Comparison of ENCODE assay signal across 4 fruit fly cellular contexts in genomic region chrX:1984175-1984973, dm6.
A peak's percentile ranks its signal among the peaks of the same experiment; 100 is the strongest.
TF ChIP-seq lines count a peak whose summit lies in the region.

No protein-coding gene starts in this region.

- TF ChIP-seq CTCF in whole organism, embryonic (GFP tag; optimal IDR thresholded peaks at IDR 0.05; lab: Kevin White, UChicago), result no peak

TF ChIP-seq in whole organism, embryonic, 481 proteins besides CTCF, POLR2A, EP300 and RAD21 (continues in another document):
- TF ChIP-seq CG6272 (GFP tag; IDR thresholded peaks at IDR 0.05; lab: Robert Waterston, UW) (peak; percentile 60), CG9876 (GFP tag; optimal IDR thresholded peaks at IDR 0.05; lab: Kevin White, UChicago) (peak; percentile 56), disco-r (GFP tag; optimal IDR thresholded peaks at IDR 0.05; lab: Kevin White, UChicago) (peak; percentile 23), CG42726 (GFP tag; IDR thresholded peaks at IDR 0.05; lab: Robert Waterston, UW; ENCODE audit: partially characterized antibody) (no peak), kni (GFP tag; optimal IDR thresholded peaks at IDR 0.05; lab: Kevin White, UChicago) (no peak), shn (GFP tag; optimal IDR thresholded peaks at IDR 0.05; lab: Kevin White, UChicago) (peak; percentile 86), CG8388 (GFP tag; optimal IDR thresholded peaks at IDR 0.05; lab: Kevin White, UChicago) (peak; percentile 80), CG8281 (tag; optimal IDR thresholded peaks at IDR 0.05; lab: Kevin White, UChicago) (peak; percentile 53), CG1792 (GFP tag; optimal IDR thresholded peaks at IDR 0.05; lab: Kevin White, UChicago) (peak; percentile 60), CG2889 (GFP tag; IDR thresholded peaks at IDR 0.05; lab: Robert Waterston, UW) (0 out of 3 replicates have a peak, but pooled peaks have one; percentile 41), CG3407 (GFP tag; optimal IDR thresholded peaks at IDR 0.05; lab: Kevin White, UChicago) (peak; percentile 57), ci (GFP tag; IDR thresholded peaks at IDR 0.05; lab: Robert Waterston, UW) (peak; percentile 78), emc (GFP tag; optimal IDR thresholded peaks at IDR 0.05; lab: Kevin White, UChicago) (peak; percentile 32), CG18619 (GFP tag; optimal IDR thresholded peaks at IDR 0.05; lab: Kevin White, UChicago) (peak; percentile 75), CG13123 (GFP tag; optimal IDR thresholded peaks at IDR 0.05; lab: Kevin White, UChicago) (no peak), en (GFP tag; optimal IDR thresholded peaks at IDR 0.05; lab: Kevin White, UChicago) (no peak), sob (GFP tag; IDR thresholded peaks at IDR 0.05; lab: Robert Waterston, UW) (peak; percentile 66), trem (tag; optimal IDR thresholded peaks at IDR 0.05; lab: Kevin White, UChicago) (peak; percentile 35), CG6683 (GFP tag; optimal IDR thresholded peaks at IDR 0.05; lab: Kevin White, UChicago) (no peak), kah (GFP tag; optimal IDR thresholded peaks at IDR 0.05; lab: Kevin White, UChicago) (peak; percentile 12), CG9932 (GFP tag; IDR thresholded peaks at IDR 0.05; lab: Robert Waterston, UW) (peak; percentile 61), sc (optimal IDR thresholded peaks at IDR 0.05; lab: Kevin White, UChicago) (no peak), sc (GFP tag; optimal IDR thresholded peaks at IDR 0.05; lab: Kevin White, UChicago) (peak; percentile 70)

TF ChIP-seq in whole organism, prepupa, 60 proteins besides CTCF, POLR2A, EP300 and RAD21 (continues in another document):
- TF ChIP-seq CG6163 (GFP tag; IDR thresholded peaks at IDR 0.05; lab: Robert Waterston, UW), result 0 out of 3 replicates have a peak, but pooled peaks have one; percentile 36
- no peak for TF ChIP-seq CG10669 (GFP tag; optimal IDR thresholded peaks at IDR 0.05; lab: Kevin White, UChicago)
- TF ChIP-seq vri (GFP tag; optimal IDR thresholded peaks at IDR 0.05; lab: Kevin White, UChicago), result no peak
- peak; percentile 27 for TF ChIP-seq dac (GFP tag; optimal IDR thresholded peaks at IDR 0.05; lab: Kevin White, UChicago)
- TF ChIP-seq svp (GFP tag; lab: Kevin White, UChicago), result peak; percentile 62
- no peak for TF ChIP-seq CG8319 (GFP tag; optimal IDR thresholded peaks at IDR 0.05; lab: Kevin White, UChicago)
- TF ChIP-seq topi (GFP tag; optimal IDR thresholded peaks at IDR 0.05; lab: Kevin White, UChicago), result no peak
- no peak for TF ChIP-seq lz (GFP tag; optimal IDR thresholded peaks at IDR 0.05; lab: Kevin White, UChicago)
- TF ChIP-seq CG6276 (GFP tag; optimal IDR thresholded peaks at IDR 0.05; lab: Kevin White, UChicago), result peak; percentile 69
- no peak for TF ChIP-seq ss (GFP tag; optimal IDR thresholded peaks at IDR 0.05; lab: Kevin White, UChicago)
- peak; percentile 85 for TF ChIP-seq CG15336 (GFP tag; IDR thresholded peaks at IDR 0.05; lab: Robert Waterston, UW)
- TF ChIP-seq CG10631 (GFP tag; optimal IDR thresholded peaks at IDR 0.05; lab: Kevin White, UChicago), result no peak
- TF ChIP-seq CG11762 (GFP tag; optimal IDR thresholded peaks at IDR 0.05; lab: Kevin White, UChicago; ENCODE audit: insufficient read depth), result no peak
- TF ChIP-seq CG3919 (GFP tag; optimal IDR thresholded peaks at IDR 0.05; lab: Kevin White, UChicago), result no peak
- no peak for TF ChIP-seq spab (GFP tag; optimal IDR thresholded peaks at IDR 0.05; lab: Kevin White, UChicago)
- no peak for TF ChIP-seq cyc (GFP tag; optimal IDR thresholded peaks at IDR 0.05; lab: Kevin White, UChicago)
- no peak for TF ChIP-seq CG11902 (GFP tag; optimal IDR thresholded peaks at IDR 0.05; lab: Kevin White, UChicago)
- TF ChIP-seq dsx (GFP tag; optimal IDR thresholded peaks at IDR 0.05; lab: Kevin White, UChicago; ENCODE audit: poor library complexity, severe bottlenecking), result no peak
- TF ChIP-seq Smox (GFP tag; optimal IDR thresholded peaks at IDR 0.05; lab: Kevin White, UChicago), result no peak
- TF ChIP-seq OdsH (GFP tag; optimal IDR thresholded peaks at IDR 0.05; lab: Kevin White, UChicago), result peak; percentile 37
- no peak for TF ChIP-seq Hr38 (GFP tag; optimal IDR thresholded peaks at IDR 0.05; lab: Kevin White, UChicago)
- TF ChIP-seq Lpt (GFP tag; optimal IDR thresholded peaks at IDR 0.05; lab: Kevin White, UChicago), result peak; percentile 36
- no peak for TF ChIP-seq CG6854 (GFP tag; optimal IDR thresholded peaks at IDR 0.05; lab: Kevin White, UChicago)
- TF ChIP-seq CG11294 (GFP tag; IDR thresholded peaks at IDR 0.05; lab: Robert Waterston, UW), result peak; percentile 51; the same call in 1 of the 2 replicates

TF ChIP-seq in whole organism, pupa, 21 proteins besides CTCF, POLR2A, EP300 and RAD21:
- no peak for TF ChIP-seq rn (GFP tag; IDR thresholded peaks at IDR 0.05; lab: Robert Waterston, UW)
- peak; percentile 49; the same call in 1 of the 2 replicates for TF ChIP-seq Ets98B (GFP tag; IDR thresholded peaks at IDR 0.05; lab: Robert Waterston, UW)
- TF ChIP-seq CG13204 (GFP tag; optimal IDR thresholded peaks at IDR 0.05; lab: Kevin White, UChicago), result no peak
- TF ChIP-seq CG32121 (GFP tag; IDR thresholded peaks at IDR 0.05; lab: Robert Waterston, UW), result peak; percentile 29
- TF ChIP-seq Pif1A (GFP tag; optimal IDR thresholded peaks at IDR 0.05; lab: Kevin White, UChicago), result no peak
- TF ChIP-seq gl (tag; optimal IDR thresholded peaks at IDR 0.05; lab: Kevin White, UChicago), result no peak
- TF ChIP-seq fd96Ca (GFP tag; IDR thresholded peaks at IDR 0.05; lab: Robert Waterston, UW), result peak; percentile 68
- TF ChIP-seq CG14655 (GFP tag; optimal IDR thresholded peaks at IDR 0.05; lab: Kevin White, UChicago), result peak; percentile 22
- no peak for TF ChIP-seq EcR (GFP tag; optimal IDR thresholded peaks at IDR 0.05; lab: Kevin White, UChicago)
- TF ChIP-seq CG4496 (GFP tag; IDR thresholded peaks at IDR 0.05; lab: Robert Waterston, UW), result peak; percentile 71
- TF ChIP-seq CG17806 (tag; optimal IDR thresholded peaks at IDR 0.05; lab: Kevin White, UChicago), result no peak
- 0 out of 2 replicates have a peak, but pooled peaks have one; percentile 23 for TF ChIP-seq CG12605 (GFP tag; IDR thresholded peaks at IDR 0.05; lab: Robert Waterston, UW)
- no peak for TF ChIP-seq CG9948 (tag; optimal IDR thresholded peaks at IDR 0.05; lab: Kevin White, UChicago)
- no peak for TF ChIP-seq Snoo (tag; optimal IDR thresholded peaks at IDR 0.05; lab: Kevin White, UChicago)
- TF ChIP-seq CG10348 (GFP tag; IDR thresholded peaks at IDR 0.05; lab: Robert Waterston, UW), result no peak
- TF ChIP-seq CG8301 (tag; optimal IDR thresholded peaks at IDR 0.05; lab: Kevin White, UChicago), result peak; percentile 37
- no peak for TF ChIP-seq D1 (tag; optimal IDR thresholded peaks at IDR 0.05; lab: Kevin White, UChicago)
- no peak for TF ChIP-seq CG15710 (tag; optimal IDR thresholded peaks at IDR 0.05; lab: Kevin White, UChicago)
- no peak for TF ChIP-seq CG8159 (tag; optimal IDR thresholded peaks at IDR 0.05; lab: Kevin White, UChicago)
- no peak for TF ChIP-seq CG34367 (tag; optimal IDR thresholded peaks at IDR 0.05; lab: Kevin White, UChicago)
- no peak for TF ChIP-seq Pif1B (GFP tag; optimal IDR thresholded peaks at IDR 0.05; lab: Kevin White, UChicago)

TF ChIP-seq in whole organism, wandering third instar larva, 38 proteins besides CTCF, POLR2A, EP300 and RAD21:
- TF ChIP-seq fru (GFP tag; optimal IDR thresholded peaks at IDR 0.05; lab: Kevin White, UChicago) (peak; percentile 11), Abd-B (GFP tag; optimal IDR thresholded peaks at IDR 0.05; lab: Kevin White, UChicago) (no peak)

Comparison
In these comparisons a context has a peak if more than half of its experiments do, and no peak if none do; other contexts are left out.
1. Of the 7 proteins assayed by ChIP-seq in both whole organism, embryonic and whole organism, prepupa: peak only in whole organism, embryonic: Blimp-1, CG6854 and Sox102F; only in whole organism, prepupa: Hr39 and Lpt; in both: Gug; in neither: 1.